Fruit fly (Drosophila melanogaster): ENCODE data around the gene CG10472.

DNA sequence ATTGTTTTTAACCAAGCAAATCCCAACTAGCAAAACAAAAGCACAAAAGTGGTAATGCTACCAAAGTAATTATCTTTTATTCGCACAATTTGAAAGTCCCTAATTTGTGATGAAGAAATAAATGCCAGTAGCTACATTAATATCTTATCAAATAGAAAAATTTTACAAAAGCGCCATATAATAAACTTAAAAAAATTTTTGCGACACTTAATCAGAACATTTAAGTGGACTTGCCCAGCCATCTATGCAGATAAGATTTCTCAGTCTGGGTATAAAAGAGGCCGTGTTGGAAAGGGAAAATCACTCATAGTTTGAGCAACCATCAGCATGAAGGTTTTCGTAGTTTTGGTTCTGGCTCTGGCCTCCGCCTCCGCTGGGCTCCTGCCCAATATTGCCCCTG lies 27.8 kb downstream of the CG10472 start, which contains the start of gene yip7:
- TF ChIP-seq Dfd (GFP tag; optimal IDR thresholded peaks at IDR 0.05) (no peak), fru (GFP tag; optimal IDR thresholded peaks at IDR 0.05) (no peak), OdsH (GFP tag; optimal IDR thresholded peaks at IDR 0.05) (no peak), CG9705 (GFP tag; optimal IDR thresholded peaks at IDR 0.05) (no peak), CrebA (GFP tag; optimal IDR thresholded peaks at IDR 0.05; ENCODE audit: borderline replicate concordance) (no peak), Hnf4 (GFP tag; optimal IDR thresholded peaks at IDR 0.05) (no peak), Jra (GFP tag; optimal IDR thresholded peaks at IDR 0.05) (no peak), Hr78 (GFP tag; optimal IDR thresholded peaks at IDR 0.05) (no peak), Hr83 (GFP tag; optimal IDR thresholded peaks at IDR 0.05; ENCODE audit: poor library complexity, severe bottlenecking) (no peak), N (GFP tag; optimal IDR thresholded peaks at IDR 0.05) (no peak), dmrt93B (GFP tag; optimal IDR thresholded peaks at IDR 0.05) (no peak), Abd-B (GFP tag; optimal IDR thresholded peaks at IDR 0.05) (no peak), CG32264 (GFP tag; optimal IDR thresholded peaks at IDR 0.05) (no peak), pan (optimal IDR thresholded peaks at IDR 0.05) (no peak)

Data from whole organism, wandering third instar larva.